Worm (Caenorhabditis elegans) whole organism, mixed stage, embryonic: ENCODE measurements around the gene ZC190.8.

ENCODE experiments used
- drap-1 ChIP-seq: fragments of 200-800 bp; sonication (Bioruptor generic); optimal IDR thresholded peaks from 3 replicates; lab custom pipeline; 2018; ENCODE audit warnings: mild to moderate bottlenecking, missing genetic modification characterization, missing compliant biosample characterization
- nhr-237 ChIP-seq: fragments of 150-350 bp; optimal IDR thresholded peaks from 2 replicates; lab custom pipeline; 2014; ENCODE audit warnings: missing biosample characterization, missing genetic modification characterization

- no peak for TF ChIP-seq drap-1 (GFP tag; lab: Kevin White, UChicago)
- TF ChIP-seq nhr-237 (tag; lab: Kevin White, UChicago) = no peak
Measured at ce11 chrV:8663023-8663422, 24.6 kb downstream of the ZC190.8 start.
